Fruit fly (Drosophila melanogaster): ENCODE data around the gene Mbs.

DNA sequence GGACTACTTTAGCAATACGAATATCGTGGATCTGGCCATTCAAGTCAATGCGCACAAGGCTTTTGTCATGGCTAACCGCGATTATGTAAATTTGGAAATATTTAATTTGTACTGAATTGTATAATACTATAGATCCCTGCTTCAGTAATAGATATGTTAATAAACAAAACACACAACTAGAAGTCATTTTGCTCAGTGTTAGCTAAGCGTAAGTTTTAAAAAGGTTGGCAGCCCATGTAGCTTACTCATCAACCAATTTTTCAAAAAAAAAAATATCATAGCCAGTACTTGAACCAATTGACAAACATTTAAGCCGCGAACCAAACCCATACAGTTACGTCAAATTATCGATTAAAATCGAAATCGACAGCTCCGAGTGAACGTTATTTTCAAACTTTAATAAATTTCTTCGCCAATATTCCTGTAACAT is 14.7 kb upstream of the Mbs start:
- TF ChIP-seq pan (optimal IDR thresholded peaks at IDR 0.05) (no peak), usp (GFP tag; optimal IDR thresholded peaks at IDR 0.05) (no peak), CG8478 (optimal IDR thresholded peaks at IDR 0.05) (no peak), psq (optimal IDR thresholded peaks at IDR 0.05) (no peak), Dll (optimal IDR thresholded peaks at IDR 0.05) (no peak), EcR (GFP tag; optimal IDR thresholded peaks at IDR 0.05) (no peak)
